Worm (Caenorhabditis elegans) whole organism, L4/young adult: ENCODE results near the gene C04F6.7.

Experiments used
- W03F9.2 ChIP-seq: fragments of 150-350 bp; optimal IDR thresholded peaks from 2 replicates; lab custom pipeline; 2014; ENCODE audit warnings: missing biosample characterization, missing genetic modification characterization
- dao-5 ChIP-seq: sonication (generic microtip); optimal IDR thresholded peaks from 2 replicates; lab custom pipeline; 2016; ENCODE audit warnings: missing genotype, missing genetic modification characterization, moderate library complexity, missing compliant biosample characterization
- him-1 ChIP-seq: sonication (generic microtip); optimal IDR thresholded peaks from 2 replicates; lab custom pipeline; 2016; ENCODE audit warnings: missing genotype, missing genetic modification reagents, missing genetic modification characterization, missing compliant biosample characterization

C04F6.7 gene

ce11 chrX:3419084-3419483 lies at the start of gene C04F6.7:
Gene C04F6.7 (minus strand): TSS chrX:3419184.
- no peak for TF ChIP-seq dao-5 (tag; lab: Kevin White, UChicago)
- no peak for TF ChIP-seq W03F9.2 (tag; lab: Kevin White, UChicago)
- no peak for TF ChIP-seq him-1 (tag; lab: Kevin White, UChicago)

- TF ChIP-seq dao-5 (tag; lab: Kevin White, UChicago) (no peak), him-1 (tag; lab: Kevin White, UChicago) (no peak), W03F9.2 (tag; lab: Kevin White, UChicago) (no peak)
These were observed 49.0 kb upstream of the C04F6.7 start for ce11 chrX:3467958-3468357.

DNA sequence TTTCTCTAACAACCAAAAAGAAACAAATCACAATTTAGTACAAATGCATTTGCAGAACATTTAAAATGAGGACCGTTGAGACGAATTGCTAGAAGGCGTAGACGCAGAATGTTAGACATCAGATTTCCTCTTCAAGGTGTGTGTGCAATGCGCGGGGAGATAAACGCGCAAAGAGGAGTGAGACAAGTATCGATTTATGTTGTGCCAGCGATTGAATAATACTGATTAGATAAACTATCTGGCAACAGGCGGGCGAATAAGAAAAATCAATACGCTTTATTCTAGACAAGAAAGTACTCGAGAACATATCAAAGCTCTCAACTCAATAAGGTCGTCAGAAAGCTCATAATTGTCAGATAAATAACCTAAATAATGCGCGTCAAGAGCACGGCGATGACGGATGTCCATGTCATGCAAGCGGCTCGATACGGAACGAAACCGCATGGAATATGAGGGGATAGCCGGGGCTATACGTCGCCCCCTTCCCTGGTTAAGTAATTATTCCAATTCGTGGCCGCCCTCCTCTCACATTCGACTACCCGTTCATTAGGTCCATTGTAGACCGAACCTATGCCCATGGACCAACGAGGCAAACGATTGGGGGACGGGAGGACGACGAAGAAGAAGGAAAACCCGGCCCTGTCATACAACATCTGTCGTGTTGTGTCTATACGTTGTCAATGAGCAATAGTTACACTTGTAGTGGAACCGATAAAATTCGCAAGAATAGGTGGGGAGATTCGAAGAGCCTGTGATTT lies 48.2 kb upstream of the C04F6.7 start:
- TF ChIP-seq W03F9.2 (tag; lab: Kevin White, UChicago) (no peak), him-1 (tag; lab: Kevin White, UChicago) (no peak), dao-5 (tag; lab: Kevin White, UChicago) (no peak)

DNA sequence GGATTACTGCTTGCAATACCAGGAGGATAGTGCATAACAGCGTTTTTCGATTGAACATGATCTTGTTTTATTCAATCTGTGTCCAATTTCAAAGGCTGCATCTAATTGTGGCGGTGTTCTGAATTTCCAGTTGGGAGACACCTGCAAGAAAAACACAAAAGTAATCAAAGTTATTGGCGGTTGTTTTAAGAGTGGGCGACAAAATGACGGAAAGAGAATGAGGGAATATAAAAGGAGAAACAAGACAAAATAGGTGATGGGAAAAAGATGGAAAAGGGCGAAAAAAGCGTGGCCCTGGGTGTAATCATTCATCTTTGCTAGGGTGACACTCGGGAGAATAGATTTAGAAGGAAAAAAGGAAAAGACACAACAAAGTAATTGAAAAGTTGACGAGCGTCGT lies 46.8 kb upstream of the C04F6.7 start, which contains the start of the genes ZK377.15 and sax-3:
ZK377.15 (minus strand) TSS at position 101 of the 400 bp plus-strand sequence.
sax-3 (minus strand) TSS at position 143 of the 400 bp plus-strand sequence.
- TF ChIP-seq W03F9.2 (tag; lab: Kevin White, UChicago) (no peak), him-1 (tag; lab: Kevin White, UChicago) (no peak), dao-5 (tag; lab: Kevin White, UChicago) (no peak)

ce11 chrX:3464309-3465038 lies 45.5 kb upstream of the C04F6.7 start:
- no peak for TF ChIP-seq W03F9.2 (tag; lab: Kevin White, UChicago)
- TF ChIP-seq him-1 (tag; lab: Kevin White, UChicago), result no peak
- no peak for TF ChIP-seq dao-5 (tag; lab: Kevin White, UChicago)

DNA sequence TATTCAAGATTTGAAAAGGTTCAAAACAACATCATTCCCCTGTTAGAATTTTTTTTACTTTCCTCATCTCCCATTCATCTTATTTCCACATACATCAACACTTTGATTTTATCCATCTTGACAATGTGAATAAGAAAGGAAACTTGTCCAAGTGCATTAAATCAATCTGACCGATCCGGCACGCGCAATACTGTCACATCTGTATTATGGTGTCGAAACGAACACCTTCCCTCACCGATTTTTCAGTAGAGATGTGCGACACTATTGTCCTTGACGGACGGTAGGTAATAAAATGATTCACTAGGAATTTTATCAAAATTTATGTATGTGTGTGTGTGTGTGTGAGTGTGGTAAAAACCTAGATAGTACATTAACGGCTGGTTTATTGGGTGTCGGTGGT lies 44.9 kb upstream of the C04F6.7 start:
- TF ChIP-seq him-1 (tag; lab: Kevin White, UChicago) (no peak), W03F9.2 (tag; lab: Kevin White, UChicago) (no peak), dao-5 (tag; lab: Kevin White, UChicago) (no peak)

- no peak for TF ChIP-seq W03F9.2 (tag; lab: Kevin White, UChicago)
- TF ChIP-seq dao-5 (tag; lab: Kevin White, UChicago), result no peak
These were observed 43.1 kb upstream of the C04F6.7 start for ce11 chrX:3462086-3462485.

- TF ChIP-seq W03F9.2 (tag; lab: Kevin White, UChicago) (no peak), him-1 (tag; lab: Kevin White, UChicago) (no peak), dao-5 (tag; lab: Kevin White, UChicago) (no peak)
These were observed 36.6 kb upstream of the C04F6.7 start for ce11 chrX:3455561-3455960.

ce11 chrX:3453870-3454269 lies 34.9 kb upstream of the C04F6.7 start:
- TF ChIP-seq dao-5 (tag; lab: Kevin White, UChicago) (no peak), him-1 (tag; lab: Kevin White, UChicago) (no peak), W03F9.2 (tag; lab: Kevin White, UChicago) (no peak)

ce11 chrX:3451122-3451521 lies 32.1 kb upstream of the C04F6.7 start, which contains the start of gene ZK813.5:
Gene ZK813.5 (minus strand): TSS chrX:3451222.
- no peak for TF ChIP-seq him-1 (tag; lab: Kevin White, UChicago)
- TF ChIP-seq dao-5 (tag; lab: Kevin White, UChicago), result no peak

- TF ChIP-seq W03F9.2 (tag; lab: Kevin White, UChicago) (no peak), dao-5 (tag; lab: Kevin White, UChicago) (no peak)
These were observed 27.0 kb upstream of the C04F6.7 start, which contains the start of gene ZK813.1 for ce11 chrX:3446011-3446410. Gene ZK813.1 (plus strand): TSS chrX:3446311.

DNA sequence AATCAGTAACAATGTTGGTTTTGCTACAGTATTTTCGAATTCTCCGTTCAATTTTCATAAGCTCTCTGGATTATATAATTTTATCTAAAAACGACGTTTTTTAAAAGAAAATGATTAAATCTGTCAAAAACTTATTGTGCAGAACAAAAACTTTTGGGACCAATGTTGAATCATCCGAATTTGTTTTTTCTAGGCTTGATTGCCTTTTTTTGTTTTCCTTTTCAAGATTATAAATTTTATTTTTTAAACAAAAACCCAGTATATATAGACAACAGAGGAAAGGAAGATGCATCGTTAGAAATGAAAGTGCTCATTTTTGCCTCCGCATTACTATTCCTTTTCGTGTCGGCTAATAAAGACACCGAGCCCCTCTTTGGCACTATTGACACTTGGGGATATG lies 25.5 kb upstream of the C04F6.7 start, which contains the start of gene ZK813.7:
ZK813.7 (plus strand) TSS at position 301 of the 400 bp plus-strand sequence.
- TF ChIP-seq him-1 (tag; lab: Kevin White, UChicago) (no peak), dao-5 (tag; lab: Kevin White, UChicago) (no peak), W03F9.2 (tag; lab: Kevin White, UChicago) (no peak)

ce11 chrX:3443526-3443925 lies 24.5 kb upstream of the C04F6.7 start, which contains the start of gene ZK813.2:
Gene ZK813.2 (plus strand): TSS chrX:3443826.
- no peak for TF ChIP-seq dao-5 (tag; lab: Kevin White, UChicago)
- TF ChIP-seq him-1 (tag; lab: Kevin White, UChicago), result no peak
- no peak for TF ChIP-seq W03F9.2 (tag; lab: Kevin White, UChicago)
